Worm (Caenorhabditis elegans) whole organism, mixed stage, embryonic: ENCODE results near the gene W10C6.2.

Source experiments
- ceh-39 ChIP-seq: fragments of 150-350 bp; optimal IDR thresholded peaks from 2 replicates; lab custom pipeline; 2014; ENCODE audit warnings: missing biosample characterization, missing genetic modification characterization
- ces-1 ChIP-seq: fragments of 150-350 bp; optimal IDR thresholded peaks from 2 replicates; lab custom pipeline; 2014; ENCODE audit warnings: missing biosample characterization, missing genetic modification reagents, missing genetic modification characterization
- lin-13 ChIP-seq: fragments of 150-350 bp; optimal IDR thresholded peaks from 2 replicates; lab custom pipeline; 2014; ENCODE audit warnings: missing biosample characterization, missing genetic modification characterization
- lsy-2 ChIP-seq: fragments of 150-350 bp; optimal IDR thresholded peaks from 2 replicates; lab custom pipeline; 2014; ENCODE audit warnings: missing biosample characterization, missing genetic modification characterization
- mep-1 ChIP-seq: fragments of 150-350 bp; optimal IDR thresholded peaks from 2 replicates; lab custom pipeline; 2017; ENCODE audit warnings: missing biosample characterization, missing genetic modification reagents, missing genetic modification characterization, inconsistent platforms
- nhr-12 ChIP-seq: fragments of 150-350 bp; optimal IDR thresholded peaks from 2 replicates; lab custom pipeline; 2014; ENCODE audit warnings: missing biosample characterization, missing genetic modification characterization
- nhr-28 ChIP-seq: fragments of 150-350 bp; optimal IDR thresholded peaks from 2 replicates; lab custom pipeline; 2014; ENCODE audit warnings: missing biosample characterization, missing genetic modification characterization
- nhr-76 ChIP-seq: sonication (generic microtip); optimal IDR thresholded peaks from 2 replicates; lab custom pipeline; 2017; ENCODE audit warnings: missing biosample characterization, missing genetic modification characterization
- pha-4 ChIP-seq: fragments of 150-350 bp; optimal IDR thresholded peaks from 2 replicates; lab custom pipeline; 2018; ENCODE audit warnings: missing biosample characterization, missing genetic modification reagents, missing genetic modification characterization
- sptf-1 ChIP-seq: sonication (generic microtip); optimal IDR thresholded peaks from 2 replicates; lab custom pipeline; 2017; ENCODE audit warnings: mild to moderate bottlenecking, missing genetic modification characterization, moderate library complexity, missing compliant biosample characterization
- unc-39 ChIP-seq: fragments of 150-350 bp; optimal IDR thresholded peaks from 2 replicates; lab custom pipeline; 2014; ENCODE audit warnings: missing biosample characterization, missing genetic modification characterization
- unc-62 ChIP-seq: fragments of 150-350 bp; optimal IDR thresholded peaks from 2 replicates; lab custom pipeline; 2014; ENCODE audit warnings: missing biosample characterization, missing genetic modification reagents, missing genetic modification characterization
- ztf-11 ChIP-seq: fragments of 150-350 bp; optimal IDR thresholded peaks from 2 replicates; lab custom pipeline; 2014; ENCODE audit warnings: missing biosample characterization, missing genetic modification characterization

DNA sequence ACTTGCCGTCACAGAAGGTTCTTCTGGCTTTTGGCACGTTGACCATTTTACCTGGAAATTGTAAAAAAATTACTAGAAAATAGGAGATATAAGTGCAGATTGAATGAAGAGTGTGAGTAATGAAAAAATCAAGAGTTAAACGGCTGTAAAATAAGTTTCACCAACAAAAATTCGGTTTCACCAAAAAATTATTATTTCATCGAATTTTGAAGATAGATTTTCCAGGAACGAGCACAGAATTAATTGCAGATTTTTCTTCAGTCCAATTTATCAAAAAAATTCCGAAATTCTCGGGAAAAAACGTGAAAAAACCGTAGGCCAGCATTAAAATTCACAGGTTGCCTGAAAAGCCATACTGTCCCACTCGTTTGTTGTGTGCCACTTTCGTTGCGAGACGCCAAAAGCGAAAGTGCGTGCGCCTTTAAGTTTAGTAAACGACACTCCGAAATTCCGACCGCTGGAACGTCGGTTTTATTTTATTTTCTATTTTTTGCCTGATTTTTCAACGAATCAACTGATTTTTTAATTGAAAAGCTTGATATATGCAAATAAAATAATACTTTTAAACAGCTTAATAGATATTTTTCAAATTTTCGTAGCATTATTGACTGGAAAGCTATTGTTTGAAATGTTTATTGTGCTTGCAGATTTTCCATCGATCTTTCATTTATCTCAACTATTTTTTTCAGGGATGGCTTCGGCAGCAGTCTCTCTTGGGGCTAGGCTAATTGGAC is 24.4 kb downstream of the W10C6.2 start, which contains the start of the genes rpl-36.A and nuo-1:
- TF ChIP-seq ces-1 (GFP tag; lab: Kevin White, UChicago) (peak; percentile 53), nhr-12 (tag; lab: Kevin White, UChicago) (no peak), nhr-28 (tag; lab: Kevin White, UChicago) (no peak), lsy-2 (tag; lab: Kevin White, UChicago) (peak; percentile 98), unc-39 (no peak), unc-62 (GFP tag; lab: Kevin White, UChicago) (peak; percentile 34), sptf-1 (tag; lab: Kevin White, UChicago) (peak; percentile 50), lin-13 (tag; lab: Kevin White, UChicago) (peak; percentile 76), nhr-76 (no peak), ztf-11 (no peak), mep-1 (peak; percentile 93), ceh-39 (tag; lab: Kevin White, UChicago) (peak; percentile 44), pha-4 (tag; lab: Kevin White, UChicago) (peak; percentile 73)
